Worm (Caenorhabditis elegans): ENCODE results near the gene K05F1.1.

The K05F1.1 gene

DNA sequence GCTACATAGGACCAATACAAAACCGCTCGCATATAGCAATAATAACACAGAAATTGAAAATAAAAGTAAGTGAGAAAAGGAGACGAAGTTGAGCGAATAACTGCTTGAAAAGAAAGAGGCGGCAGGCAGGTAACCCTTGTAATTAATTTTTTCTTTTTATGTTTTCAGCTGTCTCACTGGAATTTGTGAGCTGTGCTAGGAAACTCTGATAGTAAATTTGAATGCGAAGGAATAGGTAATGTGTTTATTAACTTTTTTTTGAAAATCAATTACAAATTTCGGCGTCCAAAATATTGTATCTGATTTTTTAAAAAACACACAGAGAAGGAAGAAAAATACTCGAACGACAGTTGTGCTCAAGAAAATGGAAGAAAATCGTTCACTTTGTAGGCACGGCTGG, 50.8 kb downstream of the K05F1.1 start, which contains the start of gene H41C03.2:
H41C03.2 (minus strand) TSS at position 101 of the 400 bp plus-strand sequence.
- TF ChIP-seq him-1 (tag; optimal IDR thresholded peaks at IDR 0.05), result no peak
- no peak for TF ChIP-seq W03F9.2 (tag; optimal IDR thresholded peaks at IDR 0.05)
- no peak for TF ChIP-seq dao-5 (tag; optimal IDR thresholded peaks at IDR 0.05)

DNA sequence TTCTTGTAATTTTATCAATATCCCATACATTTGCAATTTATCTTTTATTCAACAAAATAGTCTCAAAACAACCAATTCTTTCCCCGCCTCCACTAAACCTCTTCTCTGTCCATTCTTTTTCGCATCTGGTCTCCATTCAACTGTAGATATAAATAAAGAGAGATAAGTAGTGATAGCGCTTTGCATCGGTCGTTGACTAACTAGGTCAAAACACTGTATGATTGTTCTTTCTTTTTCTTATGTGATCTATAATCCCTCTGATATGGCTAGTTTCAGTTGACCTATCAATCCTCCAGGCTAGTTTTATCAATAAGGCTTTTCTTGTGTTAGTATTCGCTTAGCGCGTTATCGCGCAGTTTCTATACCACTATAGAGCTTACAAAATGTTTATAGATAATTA, 52.1 kb downstream of the K05F1.1 start:
- TF ChIP-seq W03F9.2 (tag; optimal IDR thresholded peaks at IDR 0.05) (no peak), him-1 (tag; optimal IDR thresholded peaks at IDR 0.05) (no peak), dao-5 (tag; optimal IDR thresholded peaks at IDR 0.05) (no peak)
